Worm (Caenorhabditis elegans) whole organism, mixed stage, embryonic: ENCODE data around the gene str-158.

Experiments used
- ceh-43 ChIP-seq: fragments of 200-800 bp; sonication (Bioruptor generic); optimal IDR thresholded peaks from 2 replicates; lab custom pipeline; 2018; ENCODE audit warnings: mild to moderate bottlenecking, missing genetic modification characterization, moderate library complexity, missing compliant biosample characterization
- lsy-2 ChIP-seq: fragments of 150-350 bp; optimal IDR thresholded peaks from 2 replicates; lab custom pipeline; 2014; ENCODE audit warnings: missing biosample characterization, missing genetic modification characterization
- nhr-237 ChIP-seq: fragments of 150-350 bp; optimal IDR thresholded peaks from 2 replicates; lab custom pipeline; 2014; ENCODE audit warnings: missing biosample characterization, missing genetic modification characterization
- unc-62 ChIP-seq: fragments of 150-350 bp; optimal IDR thresholded peaks from 2 replicates; lab custom pipeline; 2014; ENCODE audit warnings: missing biosample characterization, missing genetic modification reagents, missing genetic modification characterization
- ztf-11 ChIP-seq: fragments of 150-350 bp; optimal IDR thresholded peaks from 2 replicates; lab custom pipeline; 2014; ENCODE audit warnings: missing biosample characterization, missing genetic modification characterization

DNA sequence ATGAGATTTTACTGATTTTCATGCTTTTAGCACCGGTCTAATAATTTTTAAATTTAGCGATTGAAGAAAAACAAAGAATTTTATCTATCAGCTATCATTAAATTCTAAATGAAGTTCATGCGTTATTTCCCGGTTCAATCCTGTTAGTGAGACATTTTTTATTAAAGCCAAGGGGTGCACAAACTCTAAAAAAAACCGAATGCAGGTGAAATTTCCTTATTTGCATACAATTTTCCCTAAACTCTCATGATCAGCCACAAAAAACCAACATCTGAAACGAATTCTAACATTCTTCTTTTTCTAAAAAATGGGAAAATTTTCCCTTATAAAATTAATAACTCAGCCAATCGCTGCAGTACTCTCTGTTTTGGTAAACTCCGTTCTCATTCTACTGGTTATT, 4.8 kb upstream of the str-158 start, which contains the start of gene str-156:
- no peak for TF ChIP-seq ztf-11 (tag; lab: Kevin White, UChicago)
- no peak for TF ChIP-seq unc-62
- TF ChIP-seq ceh-43 (GFP tag; lab: Kevin White, UChicago), result no peak
- TF ChIP-seq nhr-237, result no peak
- TF ChIP-seq lsy-2, result no peak
